Worm (Caenorhabditis elegans) whole organism, late embryonic: ENCODE results near the gene C18D1.2.

Experiments used
- ama-1 ChIP-seq: fragments of 150-350 bp; optimal IDR thresholded peaks from 2 replicates; lab custom pipeline; 2014
- hlh-30 ChIP-seq: sonication (generic microtip); optimal IDR thresholded peaks from 2 replicates; lab custom pipeline; 2017; ENCODE audit warnings: antibody characterized with exemption, missing genetic modification characterization, missing compliant biosample characterization; ENCODE audit not compliant: insufficient read depth
- hlh-8 ChIP-seq: sonication (generic microtip); optimal IDR thresholded peaks from 2 replicates; lab custom pipeline; 2016; ENCODE audit warnings: missing genotype, missing genetic modification characterization, missing compliant biosample characterization
- sox-4 ChIP-seq: sonication (generic microtip); optimal IDR thresholded peaks from 2 replicates; lab custom pipeline; 2017; ENCODE audit warnings: mild to moderate bottlenecking, missing genetic modification characterization, inconsistent platforms, missing compliant biosample characterization

- no peak for TF ChIP-seq sox-4 (tag; lab: Kevin White, UChicago)
- TF ChIP-seq hlh-8 (tag; lab: Kevin White, UChicago): no peak
- TF ChIP-seq hlh-30 (tag; lab: Kevin White, UChicago): no peak
- TF ChIP-seq ama-1: no peak
Measured at ce11 chrII:10095224-10095623, 38.4 kb downstream of the C18D1.2 start.
